Fruit fly (Drosophila melanogaster) whole organism, embryonic: ENCODE results near the gene Sfp23F.
A peak's percentile ranks its signal among the peaks of the same experiment; 100 is the strongest.

ENCODE experiments used
- B-H1 ChIP-seq: fragments of 200-800 bp; sonication (Bioruptor generic); IDR thresholded peaks from 3 replicates; pipeline ENCODE4 v1.3.6; 2022; ENCODE audit warnings: missing biosample characterization, missing genetic modification characterization
- Bgb ChIP-seq: fragments of 200-800 bp; sonication (Bioruptor generic); IDR thresholded peaks from 2 replicates; pipeline ENCODE4 v1.3.6; 2022; ENCODE audit warnings: missing biosample characterization, missing genetic modification characterization; ENCODE audit not compliant: partially characterized antibody
- CG10267 ChIP-seq: fragments of 200-800 bp; sonication (Bioruptor generic); optimal IDR thresholded peaks from 2 replicates; lab custom pipeline; 2018; ENCODE audit warnings: missing biosample characterization, mild to moderate bottlenecking, missing genetic modification characterization, moderate library complexity
- CG10274 ChIP-seq: fragments of 200-800 bp; sonication (Bioruptor generic); optimal IDR thresholded peaks from 3 replicates; lab custom pipeline; 2017; ENCODE audit warnings: missing biosample characterization, mild to moderate bottlenecking, missing genetic modification characterization
- CG11398 ChIP-seq: fragments of 200-800 bp; sonication (Bioruptor generic); optimal IDR thresholded peaks from 2 replicates; lab custom pipeline; 2016; ENCODE audit warnings: missing biosample characterization, missing genetic modification characterization
- CG12299 ChIP-seq: fragments of 200-800 bp; sonication (Bioruptor generic); optimal IDR thresholded peaks from 2 replicates; lab custom pipeline; 2018; ENCODE audit warnings: missing biosample characterization, mild to moderate bottlenecking, missing genetic modification characterization
- CG13287 ChIP-seq: fragments of 200-800 bp; sonication (Bioruptor generic); IDR thresholded peaks from 2 replicates; pipeline ENCODE4 v1.3.6; 2022; ENCODE audit warnings: missing biosample characterization, missing genetic modification characterization; ENCODE audit not compliant: partially characterized antibody
- CG14710 ChIP-seq: fragments of 200-800 bp; sonication (Bioruptor generic); optimal IDR thresholded peaks from 3 replicates; lab custom pipeline; 2019; ENCODE audit warnings: missing biosample characterization, mild to moderate bottlenecking, missing genetic modification characterization, moderate library complexity
- CG2116 ChIP-seq: fragments of 200-800 bp; sonication (Bioruptor generic); optimal IDR thresholded peaks from 3 replicates; lab custom pipeline; 2018; ENCODE audit warnings: missing biosample characterization, mild to moderate bottlenecking, missing genetic modification characterization
- CG30403 ChIP-seq: fragments of 200-800 bp; sonication (Bioruptor generic); optimal IDR thresholded peaks from 3 replicates; lab custom pipeline; 2016; ENCODE audit warnings: missing biosample characterization, missing genetic modification characterization
- CG32767 ChIP-seq: fragments of 200-800 bp; sonication (Bioruptor generic); IDR thresholded peaks from 2 replicates; pipeline ENCODE4 v1.3.6; 2022; ENCODE audit warnings: missing biosample characterization, missing genetic modification characterization
- CG33213 ChIP-seq: fragments of 200-800 bp; sonication (Bioruptor generic); optimal IDR thresholded peaks from 3 replicates; lab custom pipeline; 2016; ENCODE audit warnings: missing biosample characterization, missing genetic modification characterization
- CG4424 ChIP-seq: fragments of 200-800 bp; sonication (Bioruptor generic); optimal IDR thresholded peaks from 3 replicates; lab custom pipeline; 2016; ENCODE audit warnings: missing biosample characterization, missing genetic modification characterization
- CG6791 ChIP-seq: fragments of 200-800 bp; sonication (Bioruptor generic); IDR thresholded peaks from 3 replicates; pipeline ENCODE4 v1.3.6; 2022; ENCODE audit warnings: missing biosample characterization, missing genetic modification characterization; ENCODE audit not compliant: partially characterized antibody
- CG7357 ChIP-seq: fragments of 200-800 bp; sonication (Bioruptor generic); IDR thresholded peaks from 3 replicates; pipeline ENCODE4 v1.3.6; 2022; ENCODE audit warnings: missing biosample characterization, missing genetic modification characterization
- Camta ChIP-seq: fragments of 200-800 bp; sonication (Bioruptor generic); optimal IDR thresholded peaks from 2 replicates; lab custom pipeline; 2016; ENCODE audit warnings: missing biosample characterization, missing genetic modification characterization
- D19B ChIP-seq: fragments of 200-800 bp; sonication (Bioruptor generic); optimal IDR thresholded peaks from 2 replicates; lab custom pipeline; 2017; ENCODE audit warnings: missing biosample characterization, mild to moderate bottlenecking, missing genetic modification characterization
- Dek ChIP-seq: fragments of 200-800 bp; sonication (Bioruptor generic); optimal IDR thresholded peaks from 3 replicates; lab custom pipeline; 2019; ENCODE audit warnings: missing biosample characterization, mild to moderate bottlenecking, missing genetic modification characterization, moderate library complexity
- Ets97D ChIP-seq: fragments of 200-800 bp; sonication (Bioruptor generic); optimal IDR thresholded peaks from 3 replicates; lab custom pipeline; 2016; ENCODE audit warnings: missing biosample characterization, missing genetic modification characterization
- Fer1 ChIP-seq: fragments of 200-800 bp; sonication (Bioruptor generic); optimal IDR thresholded peaks from 2 replicates; lab custom pipeline; 2017; ENCODE audit warnings: missing biosample characterization, mild to moderate bottlenecking, missing genetic modification characterization
- HmgD ChIP-seq: fragments of 200-800 bp; sonication (Bioruptor generic); optimal IDR thresholded peaks from 3 replicates; lab custom pipeline; 2016; ENCODE audit warnings: missing biosample characterization, missing genetic modification characterization
- MBD-R2 ChIP-seq: fragments of 200-800 bp; sonication (Bioruptor generic); IDR thresholded peaks from 2 replicates; pipeline ENCODE4 v1.3.6; 2022; ENCODE audit warnings: missing biosample characterization, missing genetic modification characterization
- MESR4 ChIP-seq: fragments of 200-800 bp; sonication (Bioruptor generic); optimal IDR thresholded peaks from 2 replicates; lab custom pipeline; 2018; ENCODE audit warnings: missing biosample characterization, mild to moderate bottlenecking, missing genetic modification characterization, moderate library complexity
- Meics ChIP-seq: fragments of 200-800 bp; sonication (Bioruptor generic); optimal IDR thresholded peaks from 2 replicates; lab custom pipeline; 2017; ENCODE audit warnings: missing biosample characterization, mild to moderate bottlenecking, missing genetic modification characterization
- NC2β ChIP-seq: fragments of 200-800 bp; sonication (Bioruptor generic); optimal IDR thresholded peaks from 2 replicates; lab custom pipeline; 2016; ENCODE audit warnings: missing biosample characterization, missing genetic modification characterization
- NfI ChIP-seq: fragments of 200-800 bp; sonication (Bioruptor generic); optimal IDR thresholded peaks from 3 replicates; lab custom pipeline; 2018; ENCODE audit warnings: missing biosample characterization, mild to moderate bottlenecking, missing genetic modification characterization, moderate library complexity
- Pdp1 ChIP-seq, 2 experiments: fragments of 200-800 bp; sonication (Bioruptor generic); optimal IDR thresholded peaks; 3 replicates each; lab custom pipeline; 2016; ENCODE audit warnings: missing biosample characterization in 2 of 2, missing genetic modification characterization in 2 of 2, mild to moderate bottlenecking in 1 of 2, moderate library complexity in 1 of 2
- Side ChIP-seq: fragments of 200-800 bp; sonication (Bioruptor generic); optimal IDR thresholded peaks from 2 replicates; lab custom pipeline; 2016; ENCODE audit warnings: missing biosample characterization, missing genetic modification characterization
- Sry-β ChIP-seq: fragments of 200-800 bp; sonication (Bioruptor generic); optimal IDR thresholded peaks from 2 replicates; lab custom pipeline; 2018; ENCODE audit warnings: missing biosample characterization, mild to moderate bottlenecking, missing genetic modification characterization, moderate library complexity
- ac ChIP-seq: fragments of 200-800 bp; sonication (Bioruptor generic); optimal IDR thresholded peaks from 3 replicates; lab custom pipeline; 2017; ENCODE audit warnings: missing biosample characterization, mild to moderate bottlenecking, missing genetic modification characterization
- amos ChIP-seq: fragments of 200-800 bp; sonication (Bioruptor generic); IDR thresholded peaks from 2 replicates; pipeline ENCODE4 v1.3.6; 2022; ENCODE audit warnings: missing biosample characterization, missing genetic modification characterization; ENCODE audit not compliant: partially characterized antibody
- ato ChIP-seq: fragments of 200-800 bp; sonication (Bioruptor generic); IDR thresholded peaks from 2 replicates; pipeline ENCODE4 v1.3.6; 2022; ENCODE audit warnings: missing biosample characterization, missing genetic modification characterization; ENCODE audit not compliant: partially characterized antibody
- bsh ChIP-seq, 2 experiments: fragments of 200-800 bp; sonication (Bioruptor generic); optimal IDR thresholded peaks; 2 replicates each; lab custom pipeline; 2017 to 2018; ENCODE audit warnings: mild to moderate bottlenecking in 2 of 2, missing biosample characterization in 2 of 2, missing genetic modification characterization in 2 of 2, moderate library complexity in 1 of 2
- ewg ChIP-seq: fragments of 200-800 bp; sonication (Bioruptor generic); optimal IDR thresholded peaks from 3 replicates; lab custom pipeline; 2017; ENCODE audit warnings: mild to moderate bottlenecking, missing biosample characterization, missing genetic modification reagents, missing genetic modification characterization
- exex ChIP-seq: fragments of 200-800 bp; sonication (Bioruptor generic); optimal IDR thresholded peaks from 4 replicates; lab custom pipeline; 2018; ENCODE audit warnings: missing biosample characterization, mild to moderate bottlenecking, missing genetic modification characterization, moderate library complexity
- gcm2 ChIP-seq: fragments of 200-800 bp; sonication (Bioruptor generic); optimal IDR thresholded peaks from 2 replicates; lab custom pipeline; 2016; ENCODE audit warnings: missing biosample characterization, missing genetic modification characterization
- jumu ChIP-seq: fragments of 200-800 bp; sonication (Bioruptor generic); optimal IDR thresholded peaks from 3 replicates; lab custom pipeline; 2016; ENCODE audit warnings: missing biosample characterization, missing genetic modification characterization
- lab ChIP-seq: fragments of 200-800 bp; sonication (Bioruptor generic); optimal IDR thresholded peaks from 3 replicates; lab custom pipeline; 2017; ENCODE audit warnings: missing biosample characterization, missing genetic modification characterization, mild to moderate bottlenecking, moderate library complexity, missing genetic modification reagents
- lbe ChIP-seq: fragments of 200-800 bp; sonication (Bioruptor generic); optimal IDR thresholded peaks from 2 replicates; lab custom pipeline; 2016; ENCODE audit warnings: missing biosample characterization, mild to moderate bottlenecking, missing genetic modification characterization
- nmo ChIP-seq: fragments of 200-800 bp; sonication (Bioruptor generic); optimal IDR thresholded peaks from 2 replicates; lab custom pipeline; 2018; ENCODE audit warnings: missing biosample characterization, mild to moderate bottlenecking, missing genetic modification characterization, moderate library complexity
- otp ChIP-seq: fragments of 200-800 bp; sonication (Bioruptor generic); IDR thresholded peaks from 3 replicates; pipeline ENCODE4, ENCODE4 v1.3.6; 2022; ENCODE audit warnings: missing biosample characterization, missing genetic modification characterization
- phol ChIP-seq: fragments of 200-800 bp; sonication (Bioruptor generic); optimal IDR thresholded peaks from 3 replicates; lab custom pipeline; 2018; ENCODE audit warnings: missing biosample characterization, mild to moderate bottlenecking, missing genetic modification characterization, moderate library complexity
- trem ChIP-seq: fragments of 200-800 bp; optimal IDR thresholded peaks from 3 replicates; lab custom pipeline; 2019; ENCODE audit warnings: missing biosample characterization, mild to moderate bottlenecking, missing genetic modification characterization, moderate library complexity
- twi ChIP-seq: fragments of 200-800 bp; optimal IDR thresholded peaks from 2 replicates; lab custom pipeline; 2019; ENCODE audit warnings: missing biosample characterization, mild to moderate bottlenecking, missing genetic modification characterization, moderate library complexity
- wor ChIP-seq: fragments of 200-800 bp; sonication (Bioruptor generic); IDR thresholded peaks from 2 replicates; pipeline ENCODE4 v1.3.6; 2022; ENCODE audit warnings: missing biosample characterization, missing genetic modification characterization
- z ChIP-seq: fragments of 200-800 bp; sonication (Bioruptor generic); IDR thresholded peaks from 3 replicates; pipeline ENCODE4 v1.3.6; 2022; ENCODE audit warnings: missing biosample characterization, missing genetic modification characterization

Sfp23F gene

dm6 chr2L:3376684-3377086 lies 10.9 kb downstream of the Sfp23F start, which contains the start of the genes CG9662 and Ptpa (continued):
- TF ChIP-seq NfI (peak; percentile 82), CG6791 (GFP tag; lab: Robert Waterston, UW) (peak; percentile 75; the same call in 2 of the 3 replicates), gcm2 (GFP tag; lab: Kevin White, UChicago) (peak; percentile 15)

DNA sequence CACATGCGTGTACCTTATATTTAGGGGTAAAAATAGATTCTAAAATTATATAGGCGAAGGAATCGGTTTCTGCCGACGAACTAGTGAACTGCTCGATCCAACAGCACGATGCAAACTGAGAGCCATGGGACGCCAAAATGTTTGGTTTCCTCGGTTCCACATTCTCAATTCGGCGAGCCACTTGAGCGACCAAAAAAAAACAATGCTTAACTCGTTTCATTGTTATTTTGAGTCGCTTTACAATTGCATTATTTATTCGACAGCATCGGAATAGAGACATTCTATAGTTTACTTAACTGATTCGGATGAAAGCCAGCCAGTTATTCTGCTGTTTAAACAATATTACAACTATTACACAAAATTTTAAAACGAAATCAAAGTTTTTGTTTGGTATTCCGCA lies 11.9 kb downstream of the Sfp23F start, which contains the start of gene CG15412:
TSS of gene CG15412 (minus strand) at position 101 of the 400 bp plus-strand sequence.
- no peak for TF ChIP-seq CG10274
- no peak for TF ChIP-seq exex (tag; lab: Kevin White, UChicago)
- TF ChIP-seq wor (GFP tag; lab: Robert Waterston, UW): no peak
- TF ChIP-seq bsh (GFP tag; optimal IDR thresholded peaks at IDR 0.05; lab: Kevin White, UChicago): no peak
- no peak for TF ChIP-seq jumu

DNA sequence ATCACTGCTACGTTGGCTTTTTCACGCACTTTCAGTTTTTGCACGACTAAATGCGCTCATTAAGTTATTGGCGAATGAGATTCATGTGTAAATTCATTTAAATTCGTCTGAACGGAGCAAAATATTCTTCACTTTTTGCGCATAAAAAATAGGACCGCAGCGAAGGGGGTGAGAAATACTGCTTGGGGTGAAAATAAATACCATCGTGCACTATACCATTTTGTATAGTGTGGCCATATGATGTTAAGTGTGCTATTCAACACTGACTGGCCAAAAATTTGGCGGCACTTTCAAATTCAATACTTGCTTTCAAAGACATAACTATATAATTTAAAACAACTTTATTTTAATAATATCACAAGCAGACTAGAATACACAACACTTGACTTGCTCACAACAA lies 14.3 kb downstream of the Sfp23F start, which contains the start of gene GramD1B:
TSS of gene GramD1B (minus strand) at position 131 of the 400 bp plus-strand sequence.
- TF ChIP-seq ac (GFP tag; lab: Kevin White, UChicago): no peak
- TF ChIP-seq Pdp1 (GFP tag; optimal IDR thresholded peaks at IDR 0.05; lab: Kevin White, UChicago): peak in 1 of 2 experiments; percentile 6
- no peak for TF ChIP-seq otp (GFP tag; lab: Robert Waterston, UW)
- TF ChIP-seq CG30403 (GFP tag; lab: Kevin White, UChicago): peak; percentile 2
- no peak for TF ChIP-seq CG11398 (GFP tag; lab: Kevin White, UChicago)
- TF ChIP-seq CG33213: peak; percentile 47
- TF ChIP-seq CG32767 (GFP tag; lab: Robert Waterston, UW): no peak
- no peak for TF ChIP-seq lab (GFP tag; lab: Kevin White, UChicago)
- no peak for TF ChIP-seq Sry-β (GFP tag; lab: Kevin White, UChicago)
- TF ChIP-seq CG4424 (GFP tag; lab: Kevin White, UChicago): peak; percentile 5
- TF ChIP-seq Fer1 (GFP tag; lab: Kevin White, UChicago): peak; percentile 51
- no peak for TF ChIP-seq twi
- peak; percentile 14; the same call in 1 of the 2 replicates for TF ChIP-seq ato (GFP tag; lab: Robert Waterston, UW)
- TF ChIP-seq MESR4 (GFP tag; lab: Kevin White, UChicago): peak; percentile 89
- no peak for TF ChIP-seq Camta
- TF ChIP-seq Meics (GFP tag; lab: Kevin White, UChicago): peak; percentile 15
- peak; percentile 34 for TF ChIP-seq NfI
- TF ChIP-seq z (GFP tag; lab: Robert Waterston, UW): no peak
- peak; percentile 3 for TF ChIP-seq Dek (tag; lab: Kevin White, UChicago)
- TF ChIP-seq CG12299 (tag; lab: Kevin White, UChicago): peak; percentile 53
- TF ChIP-seq amos (GFP tag; lab: Robert Waterston, UW): peak; percentile 40; the same call in 1 of the 2 replicates
- peak; percentile 62 for TF ChIP-seq trem (tag; lab: Kevin White, UChicago)
- peak; percentile 43; the same call in 1 of the 2 replicates for TF ChIP-seq MBD-R2 (GFP tag; lab: Robert Waterston, UW)
- peak; percentile 13 for TF ChIP-seq HmgD
- TF ChIP-seq CG2116 (GFP tag; lab: Kevin White, UChicago): peak; percentile 33
- TF ChIP-seq lbe: peak; percentile 16
- peak; percentile 82 for TF ChIP-seq phol (tag; lab: Kevin White, UChicago)
- TF ChIP-seq CG13287 (GFP tag; lab: Robert Waterston, UW): peak; percentile 57; the same call in 1 of the 2 replicates
- TF ChIP-seq B-H1 (GFP tag; lab: Robert Waterston, UW): no peak
- TF ChIP-seq CG14710 (tag; lab: Kevin White, UChicago): peak; percentile 40
- no peak for TF ChIP-seq D19B
- no peak for TF ChIP-seq NC2β
- TF ChIP-seq CG10267 (tag; lab: Kevin White, UChicago): peak; percentile 96
- peak; percentile 41 for TF ChIP-seq ewg (GFP tag; lab: Kevin White, UChicago)
- no peak for TF ChIP-seq CG7357
- TF ChIP-seq Bgb (GFP tag; lab: Robert Waterston, UW): peak; percentile 50
- peak; percentile 16 for TF ChIP-seq nmo (GFP tag; lab: Kevin White, UChicago)
- TF ChIP-seq Side (GFP tag; lab: Kevin White, UChicago): peak; percentile 6
- TF ChIP-seq Ets97D (GFP tag; lab: Kevin White, UChicago): peak; percentile 38
